Fruit fly (Drosophila melanogaster) whole organism, prepupa: Measurements from ENCODE around the gene CG15196.
A peak's percentile ranks its signal among the peaks of the same experiment; 100 is the strongest.

Source experiments
- Blimp-1 ChIP-seq: fragments of 200-800 bp; sonication (Bioruptor generic); optimal IDR thresholded peaks from 3 replicates; lab custom pipeline; 2017; ENCODE audit warnings: missing biosample characterization, missing genetic modification characterization, mild to moderate bottlenecking, moderate library complexity, missing genetic modification reagents
- CG10669 ChIP-seq: fragments of 200-800 bp; sonication (Bioruptor generic); optimal IDR thresholded peaks from 3 replicates; lab custom pipeline; 2018; ENCODE audit warnings: missing biosample characterization, mild to moderate bottlenecking, missing genetic modification characterization, moderate library complexity
- CG11294 ChIP-seq: fragments of 200-800 bp; sonication (Bioruptor generic); IDR thresholded peaks from 2 replicates; pipeline ENCODE4 v1.3.6; 2022; ENCODE audit warnings: missing biosample characterization, missing genetic modification characterization
- CG11902 ChIP-seq: fragments of 200-800 bp; sonication (Bioruptor generic); optimal IDR thresholded peaks from 3 replicates; lab custom pipeline; 2016; ENCODE audit warnings: missing biosample characterization, missing genetic modification characterization
- CG16779 ChIP-seq: fragments of 200-800 bp; sonication (Bioruptor generic); optimal IDR thresholded peaks from 3 replicates; lab custom pipeline; 2017; ENCODE audit warnings: missing biosample characterization, mild to moderate bottlenecking, missing genetic modification characterization
- CG3032 ChIP-seq: fragments of 200-800 bp; optimal IDR thresholded peaks from 2 replicates; lab custom pipeline; 2019; ENCODE audit warnings: missing biosample characterization, mild to moderate bottlenecking, missing genetic modification characterization, moderate library complexity
- CG31627 ChIP-seq: fragments of 200-800 bp; sonication (Bioruptor generic); optimal IDR thresholded peaks from 3 replicates; lab custom pipeline; 2016; ENCODE audit warnings: missing biosample characterization, missing genetic modification characterization
- CG32006 ChIP-seq: fragments of 200-800 bp; sonication (Bioruptor generic); optimal IDR thresholded peaks from 3 replicates; lab custom pipeline; 2017; ENCODE audit warnings: missing biosample characterization, mild to moderate bottlenecking, missing genetic modification characterization
- CG34406 ChIP-seq: fragments of 200-800 bp; sonication (Bioruptor generic); optimal IDR thresholded peaks from 3 replicates; lab custom pipeline; 2016; ENCODE audit warnings: missing biosample characterization, missing genetic modification characterization
- CG3919 ChIP-seq: fragments of 200-800 bp; sonication (Bioruptor generic); optimal IDR thresholded peaks from 3 replicates; lab custom pipeline; 2016; ENCODE audit warnings: missing biosample characterization, missing genetic modification characterization
- CG4318 ChIP-seq: fragments of 200-800 bp; sonication (Bioruptor generic); optimal IDR thresholded peaks from 3 replicates; lab custom pipeline; 2017; ENCODE audit warnings: missing biosample characterization, mild to moderate bottlenecking, missing genetic modification characterization
- CG6163 ChIP-seq: fragments of 200-800 bp; sonication (Bioruptor generic); IDR thresholded peaks from 3 replicates; pipeline ENCODE4 v1.3.6; 2022; ENCODE audit warnings: missing biosample characterization, missing genetic modification characterization
- CG6276 ChIP-seq: fragments of 200-800 bp; sonication (Bioruptor generic); optimal IDR thresholded peaks from 2 replicates; lab custom pipeline; 2017; ENCODE audit warnings: missing biosample characterization, mild to moderate bottlenecking, missing genetic modification characterization
- CG6792 ChIP-seq: fragments of 200-800 bp; sonication (Bioruptor generic); optimal IDR thresholded peaks from 3 replicates; lab custom pipeline; 2016; ENCODE audit warnings: missing biosample characterization, missing genetic modification characterization
- CG6808 ChIP-seq: fragments of 200-800 bp; sonication (Bioruptor generic); optimal IDR thresholded peaks from 3 replicates; lab custom pipeline; 2017; ENCODE audit warnings: missing biosample characterization, missing genetic modification characterization, mild to moderate bottlenecking, moderate library complexity, missing genetic modification reagents
- CG6854 ChIP-seq: fragments of 200-800 bp; sonication (Bioruptor generic); optimal IDR thresholded peaks from 2 replicates; lab custom pipeline; 2017; ENCODE audit warnings: missing biosample characterization, mild to moderate bottlenecking, missing genetic modification characterization
- CG7368 ChIP-seq: fragments of 200-800 bp; sonication (Bioruptor generic); optimal IDR thresholded peaks from 3 replicates; lab custom pipeline; 2016; ENCODE audit warnings: missing biosample characterization, missing genetic modification characterization
- CG8319 ChIP-seq: fragments of 200-800 bp; sonication (Bioruptor generic); optimal IDR thresholded peaks from 3 replicates; lab custom pipeline; 2016; ENCODE audit warnings: missing biosample characterization, missing genetic modification characterization
- CG8632 ChIP-seq: fragments of 200-800 bp; sonication (Bioruptor generic); optimal IDR thresholded peaks from 3 replicates; lab custom pipeline; 2016; ENCODE audit warnings: missing biosample characterization, missing genetic modification characterization
- CG9139 ChIP-seq: fragments of 200-800 bp; sonication (Bioruptor generic); optimal IDR thresholded peaks from 3 replicates; lab custom pipeline; 2017; ENCODE audit warnings: missing biosample characterization, mild to moderate bottlenecking, missing genetic modification characterization
- Eip78C ChIP-seq: fragments of 200-800 bp; sonication (Bioruptor generic); peaks from one replicate; lab custom pipeline; 2016; ENCODE audit warnings: missing biosample characterization, missing genetic modification characterization
- Ets21C ChIP-seq: fragments of 200-800 bp; sonication (Bioruptor generic); optimal IDR thresholded peaks from 3 replicates; lab custom pipeline; 2016; ENCODE audit warnings: missing biosample characterization, missing genetic modification characterization
- Ets96B ChIP-seq: fragments of 200-800 bp; optimal IDR thresholded peaks from 2 replicates; lab custom pipeline; 2019; ENCODE audit warnings: missing biosample characterization, mild to moderate bottlenecking, missing genetic modification characterization, moderate library complexity
- Gug ChIP-seq: fragments of 200-800 bp; sonication (Bioruptor generic); IDR thresholded peaks from 2 replicates; pipeline ENCODE4 v1.3.6; 2022; ENCODE audit warnings: missing biosample characterization, missing genetic modification characterization
- Hr38 ChIP-seq: sonication (Bioruptor generic); optimal IDR thresholded peaks from 2 replicates; lab custom pipeline; 2016; ENCODE audit warnings: missing biosample characterization, missing genetic modification characterization
- Hr39 ChIP-seq: fragments of 200-800 bp; sonication (Bioruptor generic); optimal IDR thresholded peaks from 2 replicates; lab custom pipeline; 2016; ENCODE audit warnings: missing biosample characterization, missing genetic modification characterization
- Met ChIP-seq: fragments of 200-800 bp; sonication (Bioruptor generic); optimal IDR thresholded peaks from 3 replicates; lab custom pipeline; 2016; ENCODE audit warnings: missing biosample characterization, missing genetic modification characterization
- OdsH ChIP-seq: fragments of 200-800 bp; sonication (Bioruptor generic); optimal IDR thresholded peaks from 3 replicates; lab custom pipeline; 2016; ENCODE audit warnings: missing biosample characterization, missing genetic modification characterization
- Smox ChIP-seq: fragments of 200-800 bp; sonication (Bioruptor generic); optimal IDR thresholded peaks from 3 replicates; lab custom pipeline; 2016; ENCODE audit warnings: missing biosample characterization, missing genetic modification characterization
- Sox102F ChIP-seq: fragments of 200-800 bp; sonication (Bioruptor generic); optimal IDR thresholded peaks from 2 replicates; lab custom pipeline; 2016; ENCODE audit warnings: missing biosample characterization, mild to moderate bottlenecking, missing genetic modification characterization
- Sox14 ChIP-seq: fragments of 200-800 bp; sonication (Bioruptor generic); optimal IDR thresholded peaks from 3 replicates; lab custom pipeline; 2016; ENCODE audit warnings: missing biosample characterization, missing genetic modification characterization
- Sox15 ChIP-seq: fragments of 200-800 bp; sonication (Bioruptor generic); optimal IDR thresholded peaks from 3 replicates; lab custom pipeline; 2016; ENCODE audit warnings: missing biosample characterization, missing genetic modification characterization
- achi ChIP-seq: fragments of 200-800 bp; sonication (Bioruptor generic); optimal IDR thresholded peaks from 3 replicates; lab custom pipeline; 2016; ENCODE audit warnings: missing biosample characterization, missing genetic modification characterization
- acj6 ChIP-seq: fragments of 200-800 bp; sonication (Bioruptor generic); optimal IDR thresholded peaks from 3 replicates; lab custom pipeline; 2016; ENCODE audit warnings: missing biosample characterization, missing genetic modification characterization
- cyc ChIP-seq: fragments of 200-800 bp; sonication (Bioruptor generic); optimal IDR thresholded peaks from 3 replicates; lab custom pipeline; 2016; ENCODE audit warnings: missing biosample characterization, missing genetic modification characterization
- dsx ChIP-seq: fragments of 200-800 bp; optimal IDR thresholded peaks from 3 replicates; lab custom pipeline; 2019; ENCODE audit warnings: missing biosample characterization, mild to moderate bottlenecking, missing genetic modification characterization, moderate library complexity; ENCODE audit not compliant: poor library complexity, severe bottlenecking
- eg ChIP-seq: fragments of 200-800 bp; sonication (Bioruptor generic); IDR thresholded peaks from 3 replicates; pipeline ENCODE4 v1.3.6; 2022; ENCODE audit warnings: missing biosample characterization, missing genetic modification characterization
- fd59A ChIP-seq: fragments of 200-800 bp; sonication (Bioruptor generic); optimal IDR thresholded peaks from 2 replicates; lab custom pipeline; 2017; ENCODE audit warnings: missing biosample characterization, mild to moderate bottlenecking, missing genetic modification characterization, missing genetic modification reagents
- fd85E ChIP-seq: fragments of 200-800 bp; sonication (Bioruptor generic); optimal IDR thresholded peaks from 3 replicates; lab custom pipeline; 2016; ENCODE audit warnings: missing biosample characterization, missing genetic modification characterization
- fkh ChIP-seq: fragments of 200-800 bp; sonication (Bioruptor generic); optimal IDR thresholded peaks from 3 replicates; lab custom pipeline; 2017; ENCODE audit warnings: missing biosample characterization, mild to moderate bottlenecking, missing genetic modification characterization, moderate library complexity
- net ChIP-seq: fragments of 200-800 bp; sonication (Bioruptor generic); optimal IDR thresholded peaks from 3 replicates; lab custom pipeline; 2016; ENCODE audit warnings: missing biosample characterization, missing genetic modification characterization
- pdm3 ChIP-seq: fragments of 200-800 bp; sonication (Bioruptor generic); optimal IDR thresholded peaks from 3 replicates; lab custom pipeline; 2016; ENCODE audit warnings: missing biosample characterization, missing genetic modification characterization
- salr ChIP-seq, 2 experiments: fragments of 200-800 bp; sonication (Bioruptor generic); optimal IDR thresholded peaks; 3 replicates each; lab custom pipeline; 2016 to 2018; ENCODE audit warnings: missing biosample characterization in 2 of 2, missing genetic modification characterization in 2 of 2, mild to moderate bottlenecking in 1 of 2
- ss ChIP-seq, 2 experiments: fragments of 200-800 bp; sonication (Bioruptor generic); optimal IDR thresholded peaks; 2 replicates in 1 of 2; 3 replicates in 1 of 2; lab custom pipeline; 2017 to 2018; ENCODE audit warnings: mild to moderate bottlenecking in 2 of 2, missing biosample characterization in 2 of 2, missing genetic modification characterization in 2 of 2, moderate library complexity in 1 of 2
- svp ChIP-seq: fragments of 200-800 bp; sonication (Bioruptor generic); peaks from one replicate; lab custom pipeline; 2016; ENCODE audit warnings: missing biosample characterization, missing genetic modification characterization
- topi ChIP-seq: fragments of 200-800 bp; sonication (Bioruptor generic); optimal IDR thresholded peaks from 3 replicates; lab custom pipeline; 2016; ENCODE audit warnings: missing biosample characterization, missing genetic modification characterization
- vri ChIP-seq: fragments of 200-800 bp; sonication (Bioruptor generic); optimal IDR thresholded peaks from 3 replicates; lab custom pipeline; 2016; ENCODE audit warnings: missing biosample characterization, mild to moderate bottlenecking, missing genetic modification characterization

Gene CG15196

DNA sequence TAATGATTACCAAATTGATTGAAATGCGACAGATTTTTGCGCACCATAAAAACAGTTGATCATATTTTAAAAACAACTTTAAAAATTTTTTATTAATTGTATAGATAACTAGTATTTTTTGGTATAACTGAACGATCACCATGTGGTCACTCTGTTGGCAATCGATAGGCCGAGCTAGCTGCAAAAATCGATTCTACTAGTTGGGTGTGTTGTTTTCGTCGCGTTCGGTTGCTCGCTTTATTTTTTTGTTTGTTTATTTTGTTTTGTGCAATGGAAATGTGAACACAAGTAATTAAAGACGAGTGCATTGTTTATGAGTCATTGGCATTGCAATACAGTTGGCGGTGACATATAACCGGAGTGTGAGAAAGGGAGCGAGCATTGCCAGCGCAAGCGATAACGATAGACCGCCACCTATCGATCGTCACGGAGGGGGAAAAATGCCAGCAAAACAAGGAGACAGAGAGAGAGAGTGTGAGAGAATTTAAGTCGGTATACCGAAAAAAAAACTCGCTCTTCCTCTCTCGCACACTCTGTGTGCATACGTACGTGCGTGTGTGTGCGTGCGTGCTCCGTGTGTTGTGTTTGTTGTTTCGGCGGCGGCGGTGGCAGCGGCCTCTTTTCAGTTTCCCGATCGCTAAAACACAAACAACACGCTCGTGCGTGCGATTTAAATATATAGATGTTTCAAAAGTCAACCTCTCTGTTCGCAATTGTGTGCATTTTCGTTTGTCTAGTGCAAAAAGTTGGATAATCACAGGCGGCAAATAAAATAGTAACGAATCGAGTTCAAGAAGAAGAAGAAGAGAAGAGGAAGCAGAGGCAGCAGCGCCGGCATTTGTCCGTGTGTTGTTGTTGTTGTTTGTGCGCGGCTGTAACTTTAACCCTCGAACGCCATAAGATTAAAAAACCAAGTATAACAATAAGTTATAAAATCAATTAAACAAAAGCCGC lies 20.0 kb upstream of the CG15196 start (continued):
- TF ChIP-seq net (GFP tag; lab: Kevin White, UChicago): no peak
- TF ChIP-seq topi (GFP tag; lab: Kevin White, UChicago): no peak
- no peak for TF ChIP-seq CG11902 (GFP tag; lab: Kevin White, UChicago)
- no peak for TF ChIP-seq vri (GFP tag; lab: Kevin White, UChicago)
- TF ChIP-seq Sox15: no peak
- no peak for TF ChIP-seq CG9139 (GFP tag; lab: Kevin White, UChicago)
- no peak for TF ChIP-seq Sox102F (GFP tag; lab: Kevin White, UChicago)
- TF ChIP-seq CG8632 (GFP tag; lab: Kevin White, UChicago): no peak
- TF ChIP-seq achi: no peak
- peak; percentile 48 for TF ChIP-seq svp (GFP tag; lab: Kevin White, UChicago)
- peak; percentile 76 for TF ChIP-seq fkh (GFP tag; lab: Kevin White, UChicago)
- TF ChIP-seq Hr39: no peak
- no peak for TF ChIP-seq Sox14
- TF ChIP-seq CG10669 (GFP tag; lab: Kevin White, UChicago): no peak
- TF ChIP-seq fd59A: no peak
- TF ChIP-seq ss (GFP tag; optimal IDR thresholded peaks at IDR 0.05; lab: Kevin White, UChicago): peak in 1 of 2 experiments; percentile 28
- TF ChIP-seq CG32006 (GFP tag; lab: Kevin White, UChicago): no peak
- TF ChIP-seq CG3919 (GFP tag; lab: Kevin White, UChicago): no peak
- TF ChIP-seq Gug (GFP tag; lab: Robert Waterston, UW): no peak
- TF ChIP-seq Met (GFP tag; lab: Kevin White, UChicago): no peak
- peak; percentile 45; the same call in 1 of the 3 replicates for TF ChIP-seq CG6163 (GFP tag; lab: Robert Waterston, UW)
- TF ChIP-seq CG6792 (GFP tag; lab: Kevin White, UChicago): no peak
- TF ChIP-seq pdm3 (GFP tag; lab: Kevin White, UChicago): no peak
- no peak for TF ChIP-seq CG6808
- no peak for TF ChIP-seq Hr38 (GFP tag; lab: Kevin White, UChicago)
- no peak for TF ChIP-seq CG3032
- TF ChIP-seq CG16779 (tag; lab: Kevin White, UChicago): no peak
- peak; percentile 36 for TF ChIP-seq CG6276 (GFP tag; lab: Kevin White, UChicago)
- TF ChIP-seq salr (GFP tag; optimal IDR thresholded peaks at IDR 0.05; lab: Kevin White, UChicago): no peak
- no peak for TF ChIP-seq acj6 (GFP tag; lab: Kevin White, UChicago)
- no peak for TF ChIP-seq Smox (GFP tag; lab: Kevin White, UChicago)
- TF ChIP-seq CG7368 (GFP tag; lab: Kevin White, UChicago): no peak
- no peak for TF ChIP-seq fd85E (GFP tag; lab: Kevin White, UChicago)
- TF ChIP-seq CG11294 (GFP tag; lab: Robert Waterston, UW): no peak
- no peak for TF ChIP-seq CG34406
- TF ChIP-seq Blimp-1 (GFP tag; lab: Kevin White, UChicago): no peak

DNA sequence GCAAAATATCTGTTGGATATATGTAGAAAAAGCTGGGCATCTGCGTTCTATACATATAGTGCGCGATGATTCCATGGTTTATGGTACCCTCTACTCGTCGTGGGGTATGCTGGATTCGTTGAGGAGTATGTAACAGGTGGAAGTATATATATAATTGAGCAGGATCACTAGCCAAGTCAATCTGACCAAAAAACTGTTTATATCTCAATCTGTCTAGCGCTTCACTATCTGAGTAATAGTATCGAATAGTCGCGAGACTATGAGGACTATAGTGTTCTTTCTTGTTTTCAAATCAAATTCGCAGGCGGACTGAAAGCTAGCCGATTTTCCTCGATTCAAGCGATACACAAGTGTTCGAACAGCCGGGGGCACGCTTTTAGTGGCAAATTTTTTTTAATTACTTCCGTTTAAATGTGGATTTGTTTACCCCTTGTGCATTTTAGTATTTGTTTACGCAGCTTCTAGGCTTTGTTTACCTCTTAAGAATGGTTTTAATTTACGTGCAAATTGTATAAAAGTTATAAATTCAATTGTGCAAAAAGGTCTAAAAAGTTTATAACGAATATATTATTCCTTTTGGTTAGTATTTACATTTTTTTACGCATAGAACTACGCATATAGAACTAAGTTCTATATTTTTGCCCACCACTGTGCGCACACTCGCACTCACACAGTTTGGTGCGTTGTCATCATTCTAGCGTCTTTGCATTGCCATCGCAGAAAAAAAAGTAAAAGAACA lies 19.0 kb upstream of the CG15196 start:
- TF ChIP-seq fd85E (GFP tag; lab: Kevin White, UChicago) (no peak), CG7368 (GFP tag; lab: Kevin White, UChicago) (peak; percentile 42), CG3919 (GFP tag; lab: Kevin White, UChicago) (peak; percentile 66), eg (peak; percentile 94), dsx (peak; percentile 33), CG31627 (GFP tag; lab: Kevin White, UChicago) (peak; percentile 58), Ets21C (GFP tag; lab: Kevin White, UChicago) (no peak), Eip78C (GFP tag; lab: Kevin White, UChicago) (peak; percentile 84), CG6854 (GFP tag; lab: Kevin White, UChicago) (no peak), CG8319 (GFP tag; lab: Kevin White, UChicago) (peak; percentile 24), fkh (GFP tag; lab: Kevin White, UChicago) (peak; percentile 5), OdsH (GFP tag; lab: Kevin White, UChicago) (peak; percentile 63), CG4318 (GFP tag; lab: Kevin White, UChicago) (peak; percentile 56), CG9139 (GFP tag; lab: Kevin White, UChicago) (no peak), Smox (GFP tag; lab: Kevin White, UChicago) (peak; percentile 41), Hr39 (peak; percentile 60), CG32006 (GFP tag; lab: Kevin White, UChicago) (peak; percentile 87), Sox14 (peak; percentile 70), Sox15 (peak; percentile 22), cyc (peak; percentile 50), CG8632 (GFP tag; lab: Kevin White, UChicago) (peak; percentile 31), Ets96B (tag; lab: Kevin White, UChicago) (peak; percentile 55)
